Fruit fly (Drosophila melanogaster) whole organism, embryonic: Measurements from ENCODE around the gene msd1.

Source experiments
- Abd-B ChIP-seq: fragments of 200-800 bp; sonication (Bioruptor generic); optimal IDR thresholded peaks from 2 replicates; lab custom pipeline; 2018; ENCODE audit warnings: missing biosample characterization, mild to moderate bottlenecking, missing genetic modification characterization, moderate library complexity
- CG13123 ChIP-seq: fragments of 200-800 bp; sonication (Bioruptor generic); optimal IDR thresholded peaks from 2 replicates; lab custom pipeline; 2016; ENCODE audit warnings: missing biosample characterization, missing genetic modification characterization
- CG14014 ChIP-seq: fragments of 200-800 bp; sonication (Bioruptor generic); IDR thresholded peaks from 2 replicates; pipeline ENCODE4 v1.3.6; 2022; ENCODE audit warnings: missing biosample characterization, missing genetic modification characterization
- CG15479 ChIP-seq: fragments of 200-800 bp; sonication (Bioruptor generic); optimal IDR thresholded peaks from 3 replicates; lab custom pipeline; 2019; ENCODE audit warnings: missing biosample characterization, mild to moderate bottlenecking, missing genetic modification characterization, moderate library complexity
- CG1647 ChIP-seq: fragments of 200-800 bp; sonication (Bioruptor generic); optimal IDR thresholded peaks from 3 replicates; lab custom pipeline; 2016; ENCODE audit warnings: missing biosample characterization, missing genetic modification characterization
- CG16779 ChIP-seq: fragments of 200-800 bp; sonication (Bioruptor generic); IDR thresholded peaks from 2 replicates; pipeline ENCODE4 v1.3.6; 2022; ENCODE audit warnings: missing biosample characterization, missing genetic modification characterization
- CG17328 ChIP-seq: fragments of 200-800 bp; sonication (Bioruptor generic); IDR thresholded peaks from 2 replicates; pipeline ENCODE4 v1.3.6; 2022; ENCODE audit warnings: missing biosample characterization, missing genetic modification characterization
- CG17612 ChIP-seq: fragments of 200-800 bp; sonication (Bioruptor generic); IDR thresholded peaks from 2 replicates; pipeline ENCODE4 v1.3.6; 2022; ENCODE audit warnings: missing biosample characterization, missing genetic modification characterization
- CG17802 ChIP-seq: fragments of 200-800 bp; sonication (Bioruptor generic); optimal IDR thresholded peaks from 2 replicates; lab custom pipeline; 2018; ENCODE audit warnings: missing biosample characterization, mild to moderate bottlenecking, missing genetic modification characterization, moderate library complexity
- CG18619 ChIP-seq: fragments of 200-800 bp; sonication (Bioruptor generic); optimal IDR thresholded peaks from 3 replicates; lab custom pipeline; 2017; ENCODE audit warnings: missing biosample characterization, mild to moderate bottlenecking, missing genetic modification characterization
- CG2678 ChIP-seq: fragments of 200-800 bp; sonication (Bioruptor generic); optimal IDR thresholded peaks from 3 replicates; lab custom pipeline; 2019; ENCODE audit warnings: missing biosample characterization, mild to moderate bottlenecking, missing genetic modification characterization, moderate library complexity
- CG2712 ChIP-seq: fragments of 200-800 bp; optimal IDR thresholded peaks from 3 replicates; lab custom pipeline; 2019; ENCODE audit warnings: missing biosample characterization, mild to moderate bottlenecking, missing genetic modification characterization, moderate library complexity
- CG31365 ChIP-seq: fragments of 200-800 bp; sonication (Bioruptor generic); optimal IDR thresholded peaks from 2 replicates; lab custom pipeline; 2018; ENCODE audit warnings: missing biosample characterization, mild to moderate bottlenecking, missing genetic modification characterization
- CG8089 ChIP-seq: fragments of 200-800 bp; sonication (Bioruptor generic); optimal IDR thresholded peaks from 3 replicates; lab custom pipeline; 2016; ENCODE audit warnings: missing biosample characterization, missing genetic modification characterization
- CG8478 ChIP-seq: fragments of >200 bp; optimal IDR thresholded peaks from 2 replicates; lab custom pipeline; 2018
- Doc2 ChIP-seq: fragments of 200-800 bp; sonication (Bioruptor generic); IDR thresholded peaks from 2 replicates; pipeline ENCODE4 v1.3.6; 2022; ENCODE audit warnings: missing biosample characterization, missing genetic modification characterization
- Dref ChIP-seq: fragments of 200-800 bp; sonication (Bioruptor generic); IDR thresholded peaks from 2 replicates; pipeline ENCODE4 v1.3.6; 2022; ENCODE audit warnings: missing biosample characterization, missing genetic modification characterization
- ERR ChIP-seq: fragments of 200-800 bp; sonication (Bioruptor generic); optimal IDR thresholded peaks from 2 replicates; lab custom pipeline; 2016; ENCODE audit warnings: missing biosample characterization, missing genetic modification characterization
- H15 ChIP-seq: fragments of 200-800 bp; sonication (Bioruptor generic); IDR thresholded peaks from 3 replicates; pipeline ENCODE4 v1.3.6; 2022; ENCODE audit warnings: missing biosample characterization, missing genetic modification characterization
- Hey ChIP-seq: fragments of 200-800 bp; sonication (Bioruptor generic); optimal IDR thresholded peaks from 3 replicates; lab custom pipeline; 2018; ENCODE audit warnings: missing biosample characterization, mild to moderate bottlenecking, missing genetic modification characterization
- Hmr ChIP-seq: fragments of 200-800 bp; sonication (Bioruptor generic); optimal IDR thresholded peaks from 3 replicates; lab custom pipeline; 2017; ENCODE audit warnings: mild to moderate bottlenecking, missing biosample characterization, missing genetic modification reagents, missing genetic modification characterization
- Hmx ChIP-seq: fragments of 200-800 bp; sonication (Bioruptor generic); optimal IDR thresholded peaks from 2 replicates; lab custom pipeline; 2016; ENCODE audit warnings: missing biosample characterization, missing genetic modification characterization
- Hr51 ChIP-seq, 2 experiments: fragments of 200-800 bp; sonication (Bioruptor generic); optimal IDR thresholded peaks; 2 replicates in 1 of 2; 3 replicates in 1 of 2; lab custom pipeline; 2016 to 2018; ENCODE audit warnings: missing biosample characterization in 2 of 2, missing genetic modification characterization in 2 of 2, mild to moderate bottlenecking in 1 of 2, moderate library complexity in 1 of 2
- Max ChIP-seq: fragments of 200-800 bp; sonication (Bioruptor generic); optimal IDR thresholded peaks from 2 replicates; lab custom pipeline; 2016; ENCODE audit warnings: missing biosample characterization, mild to moderate bottlenecking, missing genetic modification characterization
- Myb ChIP-seq: fragments of 200-800 bp; sonication (Bioruptor generic); optimal IDR thresholded peaks from 2 replicates; lab custom pipeline; 2016; ENCODE audit warnings: missing biosample characterization, missing genetic modification characterization
- Nf-YC ChIP-seq: fragments of 200-800 bp; optimal IDR thresholded peaks from 3 replicates; lab custom pipeline; 2019; ENCODE audit warnings: missing biosample characterization, mild to moderate bottlenecking, missing genetic modification characterization, moderate library complexity
- Ptx1 ChIP-seq: fragments of 200-800 bp; sonication (Bioruptor generic); IDR thresholded peaks from 2 replicates; pipeline ENCODE4 v1.3.6; 2022; ENCODE audit warnings: missing biosample characterization, missing genetic modification characterization
- Rfx ChIP-seq: fragments of 200-800 bp; sonication (Bioruptor generic); IDR thresholded peaks from 2 replicates; pipeline ENCODE4 v1.3.6; 2022; ENCODE audit warnings: missing biosample characterization, missing genetic modification characterization
- Sry-δ ChIP-seq: fragments of 200-800 bp; sonication (Bioruptor generic); optimal IDR thresholded peaks from 2 replicates; lab custom pipeline; 2016; ENCODE audit warnings: missing biosample characterization, missing genetic modification characterization
- Taf1 ChIP-seq: fragments of 200-800 bp; sonication (Bioruptor generic); IDR thresholded peaks from 2 replicates; pipeline ENCODE4 v1.3.6; 2022; ENCODE audit warnings: missing biosample characterization, missing genetic modification characterization
- Xbp1 ChIP-seq: fragments of 200-800 bp; sonication (Bioruptor generic); optimal IDR thresholded peaks from 3 replicates; lab custom pipeline; 2016; ENCODE audit warnings: missing biosample characterization, mild to moderate bottlenecking, missing genetic modification characterization
- ac ChIP-seq: fragments of 200-800 bp; sonication (Bioruptor generic); optimal IDR thresholded peaks from 3 replicates; lab custom pipeline; 2017; ENCODE audit warnings: missing biosample characterization, mild to moderate bottlenecking, missing genetic modification characterization
- ara ChIP-seq: fragments of 200-800 bp; sonication (Bioruptor generic); IDR thresholded peaks from 2 replicates; pipeline ENCODE4 v1.3.6; 2022; ENCODE audit warnings: missing biosample characterization, missing genetic modification characterization
- br ChIP-seq: fragments of >200 bp; optimal IDR thresholded peaks from 2 replicates; lab custom pipeline; 2017
- crp ChIP-seq, 2 experiments: fragments of 200-800 bp; sonication (Bioruptor generic); optimal IDR thresholded peaks; 2 replicates in 1 of 2; 3 replicates in 1 of 2; lab custom pipeline; 2017; ENCODE audit warnings: missing biosample characterization in 2 of 2, missing genetic modification characterization in 2 of 2, mild to moderate bottlenecking in 1 of 2, moderate library complexity in 1 of 2
- dati ChIP-seq: fragments of 200-800 bp; sonication (Bioruptor generic); IDR thresholded peaks from 2 replicates; pipeline ENCODE4 v1.3.6; 2022; ENCODE audit warnings: missing biosample characterization, missing genetic modification characterization
- ftz-f1 ChIP-seq: fragments of 200-800 bp; sonication (Bioruptor generic); optimal IDR thresholded peaks from 2 replicates; lab custom pipeline; 2016; ENCODE audit warnings: missing biosample characterization, missing genetic modification characterization
- grau ChIP-seq: fragments of 200-800 bp; optimal IDR thresholded peaks from 3 replicates; lab custom pipeline; 2019; ENCODE audit warnings: missing biosample characterization, mild to moderate bottlenecking, missing genetic modification characterization, moderate library complexity
- hbn ChIP-seq: fragments of 200-800 bp; sonication (Bioruptor generic); IDR thresholded peaks from 2 replicates; pipeline ENCODE4 v1.3.6; 2022; ENCODE audit warnings: missing biosample characterization, missing genetic modification characterization; ENCODE audit not compliant: partially characterized antibody
- hth ChIP-seq: fragments of >200 bp; optimal IDR thresholded peaks from 2 replicates; lab custom pipeline; 2017; ENCODE audit warnings: inconsistent platforms
- jing ChIP-seq: fragments of 200-800 bp; sonication (Bioruptor generic); optimal IDR thresholded peaks from 2 replicates; lab custom pipeline; 2018; ENCODE audit warnings: missing biosample characterization, mild to moderate bottlenecking, missing genetic modification characterization
- oc ChIP-seq: fragments of 200-800 bp; sonication (Bioruptor generic); optimal IDR thresholded peaks from 2 replicates; lab custom pipeline; 2018; ENCODE audit warnings: missing biosample characterization, mild to moderate bottlenecking, missing genetic modification characterization, moderate library complexity
- pan ChIP-seq, 4 experiments: fragments of >200 bp in 3 of 4; fragments of 200-800 bp in 1 of 4; sonication (Bioruptor generic) in 1 of 4; optimal IDR thresholded peaks in 3 of 4; IDR thresholded peaks in 1 of 4; 2 replicates each; pipeline versions ENCODE4 v1.3.6 to Lab custom; 2017 to 2022; ENCODE audit warnings: missing biosample characterization in 2 of 4, missing genetic modification characterization in 2 of 4, mixed read lengths in 1 of 4
- row ChIP-seq: fragments of 200-800 bp; sonication (Bioruptor generic); IDR thresholded peaks from 3 replicates; pipeline ENCODE4 v1.3.6; 2022; ENCODE audit warnings: missing biosample characterization, missing genetic modification characterization
- sd ChIP-seq: fragments of 200-800 bp; sonication (Bioruptor generic); optimal IDR thresholded peaks from 3 replicates; lab custom pipeline; 2018; ENCODE audit warnings: missing biosample characterization, mild to moderate bottlenecking, missing genetic modification characterization, moderate library complexity
- so ChIP-seq: fragments of 200-800 bp; sonication (Bioruptor generic); IDR thresholded peaks from 3 replicates; pipeline ENCODE4 v1.3.6; 2022; ENCODE audit warnings: missing biosample characterization, missing genetic modification characterization
- ssp ChIP-seq: fragments of 200-800 bp; sonication (Bioruptor generic); IDR thresholded peaks from 2 replicates; pipeline ENCODE4 v1.3.6; 2022; ENCODE audit warnings: missing biosample characterization, missing genetic modification characterization
- tup ChIP-seq: fragments of 200-800 bp; sonication (Bioruptor generic); optimal IDR thresholded peaks from 2 replicates; lab custom pipeline; 2016; ENCODE audit warnings: missing biosample characterization, mild to moderate bottlenecking, missing genetic modification characterization, moderate library complexity
- unc-4 ChIP-seq: fragments of 200-800 bp; sonication (Bioruptor generic); IDR thresholded peaks from 2 replicates; pipeline ENCODE4 v1.3.6; 2022; ENCODE audit warnings: missing biosample characterization, missing genetic modification characterization; ENCODE audit not compliant: partially characterized antibody
- wek ChIP-seq: fragments of 200-800 bp; sonication (Bioruptor generic); optimal IDR thresholded peaks from 3 replicates; lab custom pipeline; 2018; ENCODE audit warnings: missing biosample characterization, mild to moderate bottlenecking, missing genetic modification characterization, moderate library complexity

The msd1 gene

DNA sequence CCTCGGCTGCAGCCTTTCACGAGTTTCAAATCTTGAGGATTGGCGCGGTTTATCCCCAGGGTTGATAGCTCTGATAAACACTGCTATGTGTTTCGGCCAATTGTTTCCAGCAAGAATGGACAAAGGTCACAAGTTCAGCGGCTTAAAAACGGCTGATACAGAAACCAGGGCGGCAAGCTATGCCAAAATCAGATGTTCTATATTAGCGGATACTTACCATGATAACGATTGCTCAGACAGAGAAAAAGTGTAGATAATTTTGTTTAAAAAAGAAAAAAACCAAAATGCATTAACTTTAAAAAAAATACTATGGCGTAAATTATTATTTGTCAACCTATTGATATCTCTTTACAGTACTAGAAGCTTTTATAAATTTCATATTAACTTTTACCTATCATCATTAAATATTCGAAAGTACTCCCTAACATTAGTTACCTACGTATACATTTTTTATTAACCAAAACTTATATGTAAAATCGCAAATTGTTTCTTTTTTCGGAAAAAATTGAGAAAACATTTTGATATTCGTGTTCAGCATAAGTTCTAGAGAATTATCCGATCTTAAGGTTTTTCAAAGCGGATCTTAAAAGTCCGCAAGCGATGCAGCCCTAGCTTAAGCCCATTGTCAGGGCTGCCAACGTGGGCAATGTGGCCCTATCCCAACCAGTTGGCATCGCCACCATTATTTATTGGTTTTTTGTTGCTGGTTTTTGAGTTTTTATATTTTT is 18.3 kb upstream of the msd1 start, which contains the start of the genes sturkopf and Herc4 (continued):
- TF ChIP-seq Hey (tag; lab: Kevin White, UChicago), result no peak
- peak; percentile 10; the same call in 1 of the 2 replicates for TF ChIP-seq Taf1 (GFP tag; lab: Robert Waterston, UW)
- peak; percentile 80 for TF ChIP-seq Xbp1 (GFP tag; lab: Kevin White, UChicago)
- no peak for TF ChIP-seq Hmx (GFP tag; lab: Kevin White, UChicago)
- peak; percentile 42 for TF ChIP-seq CG14014 (GFP tag; lab: Robert Waterston, UW)
- peak; percentile 84 for TF ChIP-seq CG2678 (tag; lab: Kevin White, UChicago)
- TF ChIP-seq row (GFP tag; lab: Robert Waterston, UW), result peak; percentile 88
- peak; percentile 83 for TF ChIP-seq Myb (GFP tag; lab: Kevin White, UChicago)
- no peak for TF ChIP-seq ara
- TF ChIP-seq grau (tag; lab: Kevin White, UChicago), result peak; percentile 78
- TF ChIP-seq CG18619, result peak; percentile 80
- peak; percentile 29 for TF ChIP-seq CG1647 (GFP tag; lab: Kevin White, UChicago)
- 0 out of 2 replicates have a peak, but pooled peaks have one; percentile 16 for TF ChIP-seq ssp (GFP tag; lab: Robert Waterston, UW)
- no peak for TF ChIP-seq jing (GFP tag; lab: Kevin White, UChicago)
- peak; percentile 45 for TF ChIP-seq Max
- 0 out of 3 replicates have a peak, but pooled peaks have one; percentile 6 for TF ChIP-seq so (GFP tag; lab: Robert Waterston, UW)
- TF ChIP-seq Hr51 (GFP tag; optimal IDR thresholded peaks at IDR 0.05; lab: Kevin White, UChicago), result peak; percentile 51 to 71
- TF ChIP-seq wek (GFP tag; lab: Kevin White, UChicago), result peak; percentile 3
- no peak for TF ChIP-seq CG17802 (tag; lab: Kevin White, UChicago)
- peak; percentile 40 for TF ChIP-seq oc (tag; lab: Kevin White, UChicago)
- no peak for TF ChIP-seq br (lab: Kevin White, UChicago)
- TF ChIP-seq dati (GFP tag; lab: Robert Waterston, UW), result no peak
- TF ChIP-seq CG13123 (GFP tag; lab: Kevin White, UChicago), result peak; percentile 43
- TF ChIP-seq CG16779 (GFP tag; lab: Robert Waterston, UW), result no peak
- TF ChIP-seq ac (GFP tag; lab: Kevin White, UChicago), result no peak
- TF ChIP-seq CG15479, result no peak
- TF ChIP-seq CG8089, result peak; percentile 39
- TF ChIP-seq ftz-f1 (GFP tag; lab: Kevin White, UChicago), result peak; percentile 64
- TF ChIP-seq Rfx (GFP tag; lab: Robert Waterston, UW), result peak; percentile 83
- TF ChIP-seq CG31365 (tag; lab: Kevin White, UChicago), result no peak
- no peak for TF ChIP-seq Doc2 (GFP tag; lab: Robert Waterston, UW)
- TF ChIP-seq CG17612, result no peak
- peak; percentile 86 for TF ChIP-seq Abd-B (GFP tag; lab: Kevin White, UChicago)
- no peak for TF ChIP-seq pan (optimal IDR thresholded peaks at IDR 0.05; lab: Kevin White, UChicago)
- peak in 1 of 2 experiments; percentile 53 for TF ChIP-seq pan (GFP tag; optimal IDR thresholded peaks at IDR 0.05 in 1 of 2, IDR thresholded peaks at IDR 0.05 in 1 of 2)
- TF ChIP-seq hth (lab: Kevin White, UChicago), result no peak
- TF ChIP-seq Nf-YC (tag; lab: Kevin White, UChicago), result peak; percentile 84
- peak; percentile 74 for TF ChIP-seq ERR
- no peak; the same call in 2 of the 3 replicates for TF ChIP-seq H15 (GFP tag; lab: Robert Waterston, UW)
- TF ChIP-seq crp (GFP tag; optimal IDR thresholded peaks at IDR 0.05; lab: Kevin White, UChicago), result peak; percentile 34 to 82
- peak; percentile 51; the same call in 1 of the 2 replicates for TF ChIP-seq CG17328
- TF ChIP-seq hbn (GFP tag; lab: Robert Waterston, UW), result no peak
- TF ChIP-seq tup, result no peak
- no peak for TF ChIP-seq unc-4
- TF ChIP-seq sd (tag; lab: Kevin White, UChicago), result peak; percentile 22
- peak; percentile 49 for TF ChIP-seq Dref (GFP tag; lab: Robert Waterston, UW)
- peak; percentile 57 for TF ChIP-seq Ptx1 (GFP tag; lab: Robert Waterston, UW)
- TF ChIP-seq CG8478 (lab: Kevin White, UChicago), result no peak
- TF ChIP-seq Hmr (GFP tag; lab: Kevin White, UChicago), result peak; percentile 84
- TF ChIP-seq Sry-δ (GFP tag; lab: Kevin White, UChicago), result peak; percentile 58
- peak; percentile 73 for TF ChIP-seq CG2712
